Worm (Caenorhabditis elegans) whole organism, L2 larva: Measurements from ENCODE around the gene acr-14.

ENCODE experiments used
- ZK546.5 ChIP-seq: sonication (generic microtip); optimal IDR thresholded peaks from 2 replicates; lab custom pipeline; 2017; ENCODE audit warnings: missing biosample characterization, missing genetic modification characterization
- blmp-1 ChIP-seq: sonication (generic microtip); optimal IDR thresholded peaks from 2 replicates; lab custom pipeline; 2017; ENCODE audit warnings: missing genetic modification characterization, mild to moderate bottlenecking, missing compliant biosample characterization, antibody characterized with exemption, moderate library complexity; ENCODE audit not compliant: insufficient read depth
- ceh-16 ChIP-seq: fragments of 150-350 bp; optimal IDR thresholded peaks from 2 replicates; lab custom pipeline; 2014; ENCODE audit warnings: missing biosample characterization, missing genetic modification characterization
- crh-2 ChIP-seq: sonication (generic microtip); optimal IDR thresholded peaks from 2 replicates; lab custom pipeline; 2017; ENCODE audit warnings: missing biosample characterization, missing genetic modification characterization
- elt-3 ChIP-seq: sonication (generic microtip); optimal IDR thresholded peaks from 2 replicates; lab custom pipeline; 2017; ENCODE audit warnings: missing biosample characterization, missing genetic modification characterization
- gmeb-1 ChIP-seq: fragments of 150-350 bp; optimal IDR thresholded peaks from 2 replicates; lab custom pipeline; 2014; ENCODE audit warnings: missing biosample characterization, missing genetic modification characterization
- lin-11 ChIP-seq: fragments of 150-350 bp; sonication (generic microtip); optimal IDR thresholded peaks from 2 replicates; lab custom pipeline; 2014; ENCODE audit warnings: missing biosample characterization, missing genetic modification characterization, inconsistent platforms, mixed read lengths
- lin-39 ChIP-seq: fragments of 150-350 bp; optimal IDR thresholded peaks from 2 replicates; lab custom pipeline; 2014; ENCODE audit warnings: missing biosample characterization, missing genetic modification reagents, missing genetic modification characterization
- nhr-129 ChIP-seq: fragments of 150-350 bp; optimal IDR thresholded peaks from 2 replicates; lab custom pipeline; 2014; ENCODE audit warnings: missing biosample characterization, missing genetic modification characterization
- sma-9 ChIP-seq, 2 experiments: fragments of 150-350 bp in 1 of 2; sonication (generic microtip) in 1 of 2; optimal IDR thresholded peaks; 2 replicates each; lab custom pipeline; 2014 to 2016; ENCODE audit warnings: missing genetic modification characterization in 2 of 2, mild to moderate bottlenecking in 1 of 2, missing biosample characterization in 1 of 2, missing compliant biosample characterization in 1 of 2, missing genetic modification reagents in 1 of 2, moderate library complexity in 1 of 2
- snpc-4 ChIP-seq: fragments of 150-350 bp; optimal IDR thresholded peaks from 2 replicates; lab custom pipeline; 2014; ENCODE audit warnings: missing biosample characterization, missing genetic modification characterization
- unc-39 ChIP-seq: fragments of 150-350 bp; optimal IDR thresholded peaks from 2 replicates; lab custom pipeline; 2014; ENCODE audit warnings: missing biosample characterization, missing genetic modification characterization
- ztf-1 ChIP-seq: fragments of 200-800 bp; sonication (Bioruptor generic); conservative IDR thresholded peaks from 2 replicates; pipeline ENCODE4 v1.3.6; 2022; ENCODE audit warnings: missing genetic modification characterization, missing compliant biosample characterization

Gene acr-14

ce11 chrII:8125439-8125838, 51.6 kb downstream of the acr-14 start:
- TF ChIP-seq blmp-1 (tag; lab: Kevin White, UChicago) (peak; percentile 2), ZK546.5 (tag; lab: Kevin White, UChicago) (no peak), sma-9 (GFP tag; optimal IDR thresholded peaks at IDR 0.05; lab: Kevin White, UChicago) (peak; percentile 8), sma-9 (tag; optimal IDR thresholded peaks at IDR 0.05; lab: Kevin White, UChicago) (no peak), elt-3 (tag; lab: Kevin White, UChicago) (no peak), ceh-16 (no peak), unc-39 (no peak), lin-11 (tag; lab: Kevin White, UChicago) (no peak), ztf-1 (GFP tag; lab: Robert Waterston, UW) (no peak), gmeb-1 (tag; lab: Kevin White, UChicago) (no peak), nhr-129 (tag; lab: Kevin White, UChicago) (peak; percentile 1), crh-2 (tag; lab: Kevin White, UChicago) (no peak), lin-39 (no peak), snpc-4 (no peak)
